Fruit fly (Drosophila melanogaster) whole organism: ENCODE results near the gene BtbVII.

ENCODE experiments used
- CG8478 ChIP-seq: fragments of >200 bp; optimal IDR thresholded peaks from 2 replicates; lab custom pipeline; 2018; ENCODE audit warnings: inconsistent platforms
- EcR ChIP-seq, 2 experiments: fragments of >200 bp; optimal IDR thresholded peaks; 2 replicates each; lab custom pipeline; 2017; ENCODE audit warnings: missing biosample characterization in 2 of 2, missing genetic modification characterization in 2 of 2, missing genetic modification reagents in 2 of 2
- pan ChIP-seq: fragments of >200 bp; optimal IDR thresholded peaks from 2 replicates; lab custom pipeline; 2017
- psq ChIP-seq: fragments of >200 bp; optimal IDR thresholded peaks from 2 replicates; lab custom pipeline; 2017

- TF ChIP-seq pan (lab: Kevin White, UChicago) (no peak), EcR (GFP tag; optimal IDR thresholded peaks at IDR 0.05; lab: Kevin White, UChicago) (no peak), CG8478 (lab: Kevin White, UChicago) (no peak), psq (lab: Kevin White, UChicago) (no peak)
Measured at dm6 chr3L:3111127-3111526, 37.3 kb upstream of the BtbVII start, which contains the start of gene CG45066.
